5 fruit fly cellular contexts compared by ENCODE assay signal in the genomic region with DNA sequence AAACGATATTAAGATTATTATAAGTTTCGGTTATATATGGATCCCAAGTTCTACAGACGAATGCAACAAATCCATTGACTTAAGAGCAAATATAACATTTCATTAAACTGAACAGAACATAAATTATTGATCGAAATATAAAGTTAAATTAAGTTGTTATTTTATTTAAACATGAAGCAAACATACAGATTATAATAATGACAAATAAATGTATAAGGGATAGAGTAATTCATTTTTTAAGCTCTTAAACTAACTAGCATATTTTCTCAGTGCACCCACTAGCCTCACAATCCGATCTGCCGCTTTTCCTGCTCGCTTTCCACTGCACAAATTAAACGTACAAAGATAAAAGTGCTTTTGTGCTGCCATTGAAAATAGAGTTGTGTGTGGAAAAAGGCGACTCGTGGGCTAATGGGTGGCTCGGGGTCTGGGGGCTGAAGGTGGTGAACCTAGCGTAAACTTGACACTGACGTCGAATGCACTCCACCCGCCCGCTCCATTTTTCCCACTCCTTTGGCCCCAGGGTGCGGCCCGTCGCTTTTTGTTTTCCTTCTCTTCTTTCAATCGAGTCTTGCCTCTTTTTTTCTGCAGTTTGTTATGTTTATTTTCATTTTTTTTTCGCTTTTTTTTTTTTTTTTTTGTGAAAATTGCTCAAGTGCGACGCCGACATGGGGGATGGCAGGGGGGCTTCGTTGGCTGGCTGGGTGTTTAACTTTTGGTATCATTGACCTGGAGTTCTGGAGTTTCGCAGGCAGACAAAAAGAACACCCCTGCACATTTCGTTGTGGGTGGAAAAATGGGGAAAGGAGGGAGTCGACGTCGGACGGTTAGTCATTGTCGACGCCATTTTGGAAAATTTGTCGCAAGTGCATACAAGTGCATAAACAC.
TF ChIP-seq lines count a peak whose summit lies in the region.

No protein-coding gene starts in this region.

- TF ChIP-seq CTCF in whole organism, embryonic (GFP tag; optimal IDR thresholded peaks at IDR 0.05; lab: Kevin White, UChicago) = no peak

TF ChIP-seq in whole organism, adult, 20 proteins besides CTCF, POLR2A, EP300 and RAD21:
- TF ChIP-seq CG1620 (GFP tag; optimal IDR thresholded peaks at IDR 0.05; lab: Kevin White, UChicago) (no peak), kay (GFP tag; lab: Kevin White, UChicago; ENCODE audit: borderline replicate concordance) (peak; percentile 27)

TF ChIP-seq in whole organism, embryonic, 481 proteins besides CTCF, POLR2A, EP300 and RAD21:
- TF ChIP-seq Drgx (GFP tag; IDR thresholded peaks at IDR 0.05; lab: Robert Waterston, UW) (peak; percentile 60), nom (GFP tag; optimal IDR thresholded peaks at IDR 0.05; lab: Kevin White, UChicago) (peak; percentile 96), Ets65A (GFP tag; lab: Kevin White, UChicago) (peak; percentile 67), bsh (GFP tag; optimal IDR thresholded peaks at IDR 0.05; lab: Kevin White, UChicago) (peak in 1 of 2 experiments; percentile 98), sens (GFP tag; lab: Kevin White, UChicago) (peak; percentile 26), tll (GFP tag; optimal IDR thresholded peaks at IDR 0.05; lab: Kevin White, UChicago) (no peak), NC2β (GFP tag; optimal IDR thresholded peaks at IDR 0.05; lab: Kevin White, UChicago) (no peak)

TF ChIP-seq in whole organism, prepupa, 60 proteins besides CTCF, POLR2A, EP300 and RAD21 (continues in another document):
- peak; percentile 14 for TF ChIP-seq cyc (GFP tag; optimal IDR thresholded peaks at IDR 0.05; lab: Kevin White, UChicago)
- peak; percentile 68 for TF ChIP-seq CG15336 (GFP tag; IDR thresholded peaks at IDR 0.05; lab: Robert Waterston, UW)
- peak; percentile 80 for TF ChIP-seq eg (GFP tag; IDR thresholded peaks at IDR 0.05; lab: Robert Waterston, UW)
- peak; percentile 13 to 87 for TF ChIP-seq salr (GFP tag; optimal IDR thresholded peaks at IDR 0.05; lab: Kevin White, UChicago)
- no peak for TF ChIP-seq fd85E (GFP tag; optimal IDR thresholded peaks at IDR 0.05; lab: Kevin White, UChicago)
- TF ChIP-seq Gug (GFP tag; IDR thresholded peaks at IDR 0.05; lab: Robert Waterston, UW) = peak; percentile 68
- TF ChIP-seq CG16779 (tag; optimal IDR thresholded peaks at IDR 0.05; lab: Kevin White, UChicago) = peak; percentile 87
- TF ChIP-seq fkh (GFP tag; optimal IDR thresholded peaks at IDR 0.05; lab: Kevin White, UChicago) = no peak
- TF ChIP-seq acj6 (GFP tag; optimal IDR thresholded peaks at IDR 0.05; lab: Kevin White, UChicago) = peak; percentile 66
- TF ChIP-seq CG8632 (GFP tag; optimal IDR thresholded peaks at IDR 0.05; lab: Kevin White, UChicago) = peak; percentile 27
- TF ChIP-seq achi (GFP tag; optimal IDR thresholded peaks at IDR 0.05; lab: Kevin White, UChicago) = peak; percentile 73
- TF ChIP-seq CG6808 (GFP tag; optimal IDR thresholded peaks at IDR 0.05; lab: Kevin White, UChicago) = peak; percentile 87
- TF ChIP-seq Sox15 (GFP tag; optimal IDR thresholded peaks at IDR 0.05; lab: Kevin White, UChicago) = no peak
- TF ChIP-seq CG4318 (GFP tag; optimal IDR thresholded peaks at IDR 0.05; lab: Kevin White, UChicago) = peak; percentile 82
- TF ChIP-seq CG3919 (GFP tag; optimal IDR thresholded peaks at IDR 0.05; lab: Kevin White, UChicago) = peak; percentile 71
- no peak for TF ChIP-seq Blimp-1 (GFP tag; optimal IDR thresholded peaks at IDR 0.05; lab: Kevin White, UChicago)
- TF ChIP-seq OdsH (GFP tag; optimal IDR thresholded peaks at IDR 0.05; lab: Kevin White, UChicago) = peak; percentile 67
- peak; percentile 74 for TF ChIP-seq Lpt (GFP tag; optimal IDR thresholded peaks at IDR 0.05; lab: Kevin White, UChicago)
- TF ChIP-seq Hr4 (GFP tag; optimal IDR thresholded peaks at IDR 0.05; lab: Kevin White, UChicago) = peak; percentile 73
- TF ChIP-seq CG3032 (tag; optimal IDR thresholded peaks at IDR 0.05; lab: Kevin White, UChicago) = peak; percentile 78
- TF ChIP-seq CG7368 (GFP tag; optimal IDR thresholded peaks at IDR 0.05; lab: Kevin White, UChicago) = peak; percentile 62
- TF ChIP-seq CG6792 (GFP tag; optimal IDR thresholded peaks at IDR 0.05; lab: Kevin White, UChicago) = peak; percentile 41
- TF ChIP-seq fd59A (GFP tag; optimal IDR thresholded peaks at IDR 0.05; lab: Kevin White, UChicago) = peak; percentile 48
- TF ChIP-seq net (GFP tag; optimal IDR thresholded peaks at IDR 0.05; lab: Kevin White, UChicago) = peak; percentile 59

TF ChIP-seq in whole organism, pupa, 21 proteins besides CTCF, POLR2A, EP300 and RAD21:
- TF ChIP-seq CG17806 (tag; optimal IDR thresholded peaks at IDR 0.05; lab: Kevin White, UChicago) (peak; percentile 75), CG10348 (GFP tag; IDR thresholded peaks at IDR 0.05; lab: Robert Waterston, UW) (no peak), Pif1A (GFP tag; optimal IDR thresholded peaks at IDR 0.05; lab: Kevin White, UChicago) (peak; percentile 65), fd96Ca (GFP tag; IDR thresholded peaks at IDR 0.05; lab: Robert Waterston, UW) (peak; percentile 88), rn (GFP tag; IDR thresholded peaks at IDR 0.05; lab: Robert Waterston, UW) (peak; percentile 17; the same call in 1 of the 2 replicates), Ets98B (GFP tag; IDR thresholded peaks at IDR 0.05; lab: Robert Waterston, UW) (peak; percentile 57), D1 (tag; optimal IDR thresholded peaks at IDR 0.05; lab: Kevin White, UChicago) (peak; percentile 64), Pif1B (GFP tag; optimal IDR thresholded peaks at IDR 0.05; lab: Kevin White, UChicago) (peak; percentile 61), CG34367 (tag; optimal IDR thresholded peaks at IDR 0.05; lab: Kevin White, UChicago) (peak; percentile 50), CG8159 (tag; optimal IDR thresholded peaks at IDR 0.05; lab: Kevin White, UChicago) (peak; percentile 79), Snoo (tag; optimal IDR thresholded peaks at IDR 0.05; lab: Kevin White, UChicago) (peak; percentile 42), CG32121 (GFP tag; IDR thresholded peaks at IDR 0.05; lab: Robert Waterston, UW) (peak; percentile 23; the same call in 1 of the 2 replicates), gl (tag; optimal IDR thresholded peaks at IDR 0.05; lab: Kevin White, UChicago) (peak; percentile 80), CG15710 (tag; optimal IDR thresholded peaks at IDR 0.05; lab: Kevin White, UChicago) (peak; percentile 61), CG13204 (GFP tag; optimal IDR thresholded peaks at IDR 0.05; lab: Kevin White, UChicago) (peak; percentile 80), CG12605 (GFP tag; IDR thresholded peaks at IDR 0.05; lab: Robert Waterston, UW) (peak; percentile 94), CG14655 (GFP tag; optimal IDR thresholded peaks at IDR 0.05; lab: Kevin White, UChicago) (peak; percentile 91), EcR (GFP tag; optimal IDR thresholded peaks at IDR 0.05; lab: Kevin White, UChicago) (peak; percentile 91), CG9948 (tag; optimal IDR thresholded peaks at IDR 0.05; lab: Kevin White, UChicago) (peak; percentile 86), CG8301 (tag; optimal IDR thresholded peaks at IDR 0.05; lab: Kevin White, UChicago) (peak; percentile 85), CG4496 (GFP tag; IDR thresholded peaks at IDR 0.05; lab: Robert Waterston, UW) (peak; percentile 83)

TF ChIP-seq in whole organism, wandering third instar larva, 38 proteins besides CTCF, POLR2A, EP300 and RAD21:
- TF ChIP-seq tai (GFP tag; optimal IDR thresholded peaks at IDR 0.05; lab: Kevin White, UChicago) (no peak), Vsx2 (GFP tag; optimal IDR thresholded peaks at IDR 0.05; lab: Kevin White, UChicago; ENCODE audit: partially characterized antibody) (no peak), HLH106 (tag; optimal IDR thresholded peaks at IDR 0.05; lab: Kevin White, UChicago) (peak; percentile 2), jim (GFP tag; optimal IDR thresholded peaks at IDR 0.05; lab: Kevin White, UChicago) (no peak), sage (GFP tag; optimal IDR thresholded peaks at IDR 0.05; lab: Kevin White, UChicago) (no peak), pan (optimal IDR thresholded peaks at IDR 0.05; lab: Kevin White, UChicago) (no peak), dsf (GFP tag; optimal IDR thresholded peaks at IDR 0.05; lab: Kevin White, UChicago; ENCODE audit: borderline replicate concordance) (no peak), Sp1 (GFP tag; optimal IDR thresholded peaks at IDR 0.05; lab: Kevin White, UChicago) (peak; percentile 29), fru (GFP tag; optimal IDR thresholded peaks at IDR 0.05; lab: Kevin White, UChicago) (peak; percentile 4), sv (GFP tag; optimal IDR thresholded peaks at IDR 0.05; lab: Kevin White, UChicago) (no peak), foxo (GFP tag; optimal IDR thresholded peaks at IDR 0.05; lab: Kevin White, UChicago) (peak in 1 of 2 experiments; percentile 47)
